Worm (Caenorhabditis elegans) whole organism, young adult: ENCODE data around the gene R102.2.
"Not testable (repeated sequence)": the region's sequence is repeated elsewhere in the genome, so short reads cannot be mapped to it uniquely, and the experiment has no call there.

Experiments used
- B0019.2 ChIP-seq: fragments of 200-800 bp; sonication (Bioruptor generic); conservative IDR thresholded peaks from 2 replicates; pipeline ENCODE4 v1.3.6; 2022; ENCODE audit warnings: missing genetic modification reagents, missing genetic modification characterization, missing compliant biosample characterization
- B0035.1 ChIP-seq: sonication (generic microtip); optimal IDR thresholded peaks from 2 replicates; lab custom pipeline; 2016; ENCODE audit warnings: missing genetic modification characterization, mild to moderate bottlenecking, missing compliant biosample characterization, missing genotype, missing genetic modification reagents
- B0261.1 ChIP-seq: sonication (generic microtip); optimal IDR thresholded peaks from 2 replicates; lab custom pipeline; 2016; ENCODE audit warnings: mild to moderate bottlenecking, missing genetic modification characterization, moderate library complexity, missing compliant biosample characterization
- D2030.7 ChIP-seq: fragments of 200-800 bp; sonication (Bioruptor generic); IDR thresholded peaks from 2 replicates; pipeline ENCODE4 v1.3.6; 2022; ENCODE audit warnings: missing genetic modification reagents, missing genetic modification characterization, missing compliant biosample characterization
- F33H1.4 ChIP-seq: fragments of 200-800 bp; sonication (Bioruptor generic); IDR thresholded peaks from 2 replicates; pipeline ENCODE4 v1.3.6; 2022; ENCODE audit warnings: missing genetic modification reagents, missing genetic modification characterization, missing compliant biosample characterization
- F37B4.10 ChIP-seq: fragments of 200-800 bp; sonication (Bioruptor generic); IDR thresholded peaks from 2 replicates; pipeline ENCODE4 v1.3.6; 2022; ENCODE audit warnings: missing genetic modification characterization, missing compliant biosample characterization
- F39B2.1 ChIP-seq: fragments of 200-800 bp; sonication (Bioruptor generic); IDR thresholded peaks from 2 replicates; pipeline ENCODE4 v1.3.6; 2022; ENCODE audit warnings: missing genetic modification reagents, missing genetic modification characterization, missing compliant biosample characterization
- F55B11.4 ChIP-seq: sonication (generic microtip); optimal IDR thresholded peaks from 2 replicates; lab custom pipeline; 2016; ENCODE audit warnings: missing compliant biosample characterization, missing genetic modification characterization, borderline replicate concordance; ENCODE audit not compliant: insufficient read depth
- Y79H2A.3 ChIP-seq: fragments of 200-800 bp; sonication (Bioruptor generic); conservative IDR thresholded peaks from 2 replicates; pipeline ENCODE4 v1.3.6; 2022; ENCODE audit warnings: missing genetic modification reagents, missing genetic modification characterization, missing compliant biosample characterization
- aptf-3 ChIP-seq: fragments of 200-800 bp; sonication (Bioruptor generic); IDR thresholded peaks from 2 replicates; pipeline ENCODE4 v1.3.6; 2022; ENCODE audit warnings: missing genetic modification characterization, missing compliant biosample characterization
- atf-7 ChIP-seq: sonication (generic microtip); optimal IDR thresholded peaks from 2 replicates; lab custom pipeline; 2017; ENCODE audit warnings: mild to moderate bottlenecking, missing genetic modification characterization, missing compliant biosample characterization
- attf-3 ChIP-seq: fragments of 200-800 bp; sonication (Bioruptor generic); conservative IDR thresholded peaks from 2 replicates; pipeline ENCODE4 v1.3.6; 2022; ENCODE audit warnings: missing genetic modification reagents, missing genetic modification characterization, missing compliant biosample characterization
- cebp-2 ChIP-seq: fragments of 200-800 bp; sonication (Bioruptor generic); IDR thresholded peaks from 2 replicates; pipeline ENCODE4 v1.3.6; 2022; ENCODE audit warnings: missing genetic modification characterization, missing compliant biosample characterization
- ceh-27 ChIP-seq: fragments of 200-800 bp; sonication (Bioruptor generic); optimal IDR thresholded peaks from 2 replicates; lab custom pipeline; 2018; ENCODE audit warnings: mild to moderate bottlenecking, missing genetic modification characterization, moderate library complexity, missing compliant biosample characterization
- ceh-40 ChIP-seq: fragments of 200-800 bp; sonication (Bioruptor generic); IDR thresholded peaks from 2 replicates; pipeline ENCODE4 v1.3.6; 2022; ENCODE audit warnings: missing genetic modification characterization, missing compliant biosample characterization
- die-1 ChIP-seq: sonication (generic microtip); optimal IDR thresholded peaks from 2 replicates; lab custom pipeline; 2016; ENCODE audit warnings: missing genotype, mild to moderate bottlenecking, missing genetic modification characterization, missing compliant biosample characterization
- dpl-1 ChIP-seq: fragments of 150-350 bp; optimal IDR thresholded peaks from 2 replicates; lab custom pipeline; 2014; ENCODE audit warnings: missing biosample characterization, missing genetic modification reagents, missing genetic modification characterization
- egl-18 ChIP-seq: fragments of 200-800 bp; sonication (Bioruptor generic); IDR thresholded peaks from 2 replicates; pipeline ENCODE4 v1.3.6; 2022; ENCODE audit warnings: missing genetic modification reagents, missing genetic modification characterization, missing compliant biosample characterization
- egl-44 ChIP-seq: fragments of 200-800 bp; sonication (Bioruptor generic); IDR thresholded peaks from 2 replicates; pipeline ENCODE4 v1.3.6; 2022; ENCODE audit warnings: missing genetic modification reagents, missing genetic modification characterization, missing compliant biosample characterization
- ekl-4 ChIP-seq: fragments of 200-800 bp; sonication (Bioruptor generic); IDR thresholded peaks from 2 replicates; pipeline ENCODE4 v1.3.6; 2022; ENCODE audit warnings: missing genetic modification reagents, missing genetic modification characterization, missing compliant biosample characterization
- hmg-1.2 ChIP-seq: fragments of 200-800 bp; sonication (Bioruptor generic); IDR thresholded peaks from 2 replicates; pipeline ENCODE4 v1.3.6; 2022; ENCODE audit warnings: missing genetic modification reagents, missing genetic modification characterization, missing compliant biosample characterization
- hmg-20 ChIP-seq: fragments of 200-800 bp; sonication (Bioruptor generic); IDR thresholded peaks from 2 replicates; pipeline ENCODE4 v1.3.6; 2022; ENCODE audit warnings: missing genetic modification reagents, missing genetic modification characterization, missing compliant biosample characterization
- hsf-1 ChIP-seq: fragments of 200-800 bp; sonication (Bioruptor generic); IDR thresholded peaks from 2 replicates; pipeline ENCODE4 v1.3.6; 2022; ENCODE audit warnings: missing genetic modification reagents, missing genetic modification characterization, missing compliant biosample characterization
- lin-26 ChIP-seq: fragments of 200-800 bp; sonication (Bioruptor generic); IDR thresholded peaks from 2 replicates; pipeline ENCODE4 v1.3.6; 2022; ENCODE audit warnings: missing genetic modification reagents, missing genetic modification characterization, missing compliant biosample characterization
- lin-40 ChIP-seq: sonication (generic microtip); optimal IDR thresholded peaks from 2 replicates; lab custom pipeline; 2016; ENCODE audit warnings: missing genetic modification characterization, mild to moderate bottlenecking, missing compliant biosample characterization, missing genotype, missing genetic modification reagents
- madf-3 ChIP-seq: fragments of 200-800 bp; sonication (Bioruptor generic); IDR thresholded peaks from 2 replicates; pipeline ENCODE4 v1.3.6; 2022; ENCODE audit warnings: missing genetic modification reagents, missing genetic modification characterization, missing compliant biosample characterization
- madf-6 ChIP-seq: fragments of 200-800 bp; sonication (Bioruptor generic); IDR thresholded peaks from 2 replicates; pipeline ENCODE4 v1.3.6; 2022; ENCODE audit warnings: missing genetic modification reagents, missing genetic modification characterization, missing compliant biosample characterization
- madf-8 ChIP-seq: fragments of 200-800 bp; sonication (Bioruptor generic); conservative IDR thresholded peaks from 2 replicates; pipeline ENCODE4 v1.3.6; 2022; ENCODE audit warnings: missing genetic modification reagents, missing genetic modification characterization, missing compliant biosample characterization
- mcd-1 ChIP-seq: fragments of 200-800 bp; sonication (Bioruptor generic); IDR thresholded peaks from 2 replicates; pipeline ENCODE4 v1.3.6; 2022; ENCODE audit warnings: missing genetic modification reagents, missing genetic modification characterization, missing compliant biosample characterization
- nfyb-1 ChIP-seq: fragments of 200-800 bp; sonication (Bioruptor generic); IDR thresholded peaks from 2 replicates; pipeline ENCODE4 v1.3.6; 2022; ENCODE audit warnings: missing genetic modification reagents, missing genetic modification characterization, missing compliant biosample characterization
- nhr-120 ChIP-seq: fragments of 200-800 bp; sonication (Bioruptor generic); IDR thresholded peaks from 2 replicates; pipeline ENCODE4 v1.3.6; 2022; ENCODE audit warnings: missing genetic modification characterization, missing compliant biosample characterization
- nhr-80 ChIP-seq: sonication (generic microtip); optimal IDR thresholded peaks from 2 replicates; lab custom pipeline; 2016; ENCODE audit warnings: missing genetic modification characterization, missing compliant biosample characterization
- pbrm-1 ChIP-seq: fragments of 200-800 bp; sonication (Bioruptor generic); IDR thresholded peaks from 2 replicates; pipeline ENCODE4 v1.3.6; 2022; ENCODE audit warnings: missing genetic modification reagents, missing genetic modification characterization, missing compliant biosample characterization
- rcor-1 ChIP-seq: fragments of 200-800 bp; sonication (Bioruptor generic); IDR thresholded peaks from 2 replicates; pipeline ENCODE4 v1.3.6; 2022; ENCODE audit warnings: missing genetic modification reagents, missing genetic modification characterization, missing compliant biosample characterization
- rpc-1 ChIP-seq, 2 experiments: fragments of 150-350 bp in 1 of 2; sonication (generic microtip) in 1 of 2; optimal IDR thresholded peaks; 2 replicates each; lab custom pipeline; 2014 to 2018; ENCODE audit warnings: missing biosample characterization in 1 of 2, missing genetic modification characterization in 1 of 2, missing genetic modification reagents in 1 of 2, missing genotype in 1 of 2
- sea-2 ChIP-seq: fragments of 200-800 bp; sonication (Bioruptor generic); IDR thresholded peaks from 2 replicates; pipeline ENCODE4 v1.3.6; 2022; ENCODE audit warnings: missing genetic modification characterization, missing compliant biosample characterization
- snpc-1.3 ChIP-seq: sonication (generic microtip); optimal IDR thresholded peaks from 2 replicates; lab custom pipeline; 2017; ENCODE audit warnings: missing genetic modification characterization, mild to moderate bottlenecking, missing compliant biosample characterization, antibody characterized with exemption, moderate library complexity, missing genotype, missing genetic modification reagents; ENCODE audit not compliant: insufficient read depth
- ztf-25 ChIP-seq: fragments of 200-800 bp; sonication (Bioruptor generic); IDR thresholded peaks from 2 replicates; pipeline ENCODE4 v1.3.6; 2022; ENCODE audit warnings: missing genetic modification reagents, missing genetic modification characterization, missing compliant biosample characterization
- ztf-26 ChIP-seq: sonication (generic microtip); optimal IDR thresholded peaks from 2 replicates; lab custom pipeline; 2017; ENCODE audit warnings: missing genetic modification characterization, missing compliant biosample characterization

The R102.2 gene

DNA sequence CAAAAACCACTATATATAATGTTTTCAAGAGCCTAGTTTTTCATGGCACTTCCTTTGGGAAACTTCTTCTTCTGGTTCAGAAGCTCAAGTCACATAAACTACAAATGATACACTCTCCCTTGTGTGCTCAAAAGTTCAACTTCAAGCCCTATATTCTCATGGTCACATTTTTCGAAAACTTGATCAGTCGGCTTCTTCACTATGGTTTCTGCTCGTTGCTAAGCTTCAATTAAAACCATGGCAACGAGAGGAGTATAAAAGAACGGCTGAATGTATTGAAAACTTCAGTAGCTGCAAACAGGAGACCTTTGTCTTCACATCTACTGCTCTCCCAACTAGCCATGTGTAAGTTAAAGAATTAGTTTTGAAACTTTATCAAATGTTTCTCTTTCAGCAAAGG is at the start of gene R102.2:
TSS of gene R102.2 (plus strand) at position 301 of the 400 bp plus-strand sequence.
- not testable (repeated sequence) for TF ChIP-seq dpl-1 (GFP tag; lab: Kevin White, UChicago); die-1 (tag; lab: Kevin White, UChicago); pbrm-1 (GFP tag; lab: Robert Waterston, UW)

- no peak for TF ChIP-seq sea-2 (GFP tag; lab: Robert Waterston, UW)
- TF ChIP-seq ceh-27 (GFP tag; lab: Kevin White, UChicago), result no peak
- TF ChIP-seq hsf-1, result no peak
- TF ChIP-seq snpc-1.3 (tag; lab: Kevin White, UChicago), result no peak
- no peak for TF ChIP-seq lin-40
- TF ChIP-seq F55B11.4, result no peak
Measured at ce11 chrIV:10638977-10639376, 48.4 kb upstream of the R102.2 start, which contains the start of gene F56C4.2. Gene F56C4.2, plus strand, starts transcription at chrIV:10639277.

DNA sequence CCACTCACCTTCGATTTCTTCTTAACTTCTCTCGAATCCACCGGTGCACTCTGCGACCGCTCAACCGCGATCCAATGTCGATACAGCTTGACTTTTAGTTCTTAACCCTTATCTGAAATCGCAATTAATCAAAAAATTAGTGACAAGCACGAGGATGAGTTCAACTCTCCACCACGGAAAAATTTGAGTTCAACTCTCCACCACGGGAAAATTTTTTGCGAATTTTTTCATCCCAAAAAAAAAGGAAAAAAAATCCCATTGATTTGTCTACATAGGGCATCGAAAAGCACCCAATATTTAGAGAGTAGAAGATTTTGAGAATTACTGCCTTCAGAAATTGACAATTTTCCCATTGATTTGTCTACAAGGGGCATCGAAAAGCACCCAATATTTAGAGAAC is 33.4 kb upstream of the R102.2 start, which contains the start of gene glb-19:
TSS of gene glb-19 (minus strand) at position 101 of the 400 bp plus-strand sequence.
- not testable (repeated sequence) for TF ChIP-seq madf-8; aptf-3 (GFP tag; lab: Robert Waterston, UW); ztf-26 (tag; lab: Kevin White, UChicago)

DNA sequence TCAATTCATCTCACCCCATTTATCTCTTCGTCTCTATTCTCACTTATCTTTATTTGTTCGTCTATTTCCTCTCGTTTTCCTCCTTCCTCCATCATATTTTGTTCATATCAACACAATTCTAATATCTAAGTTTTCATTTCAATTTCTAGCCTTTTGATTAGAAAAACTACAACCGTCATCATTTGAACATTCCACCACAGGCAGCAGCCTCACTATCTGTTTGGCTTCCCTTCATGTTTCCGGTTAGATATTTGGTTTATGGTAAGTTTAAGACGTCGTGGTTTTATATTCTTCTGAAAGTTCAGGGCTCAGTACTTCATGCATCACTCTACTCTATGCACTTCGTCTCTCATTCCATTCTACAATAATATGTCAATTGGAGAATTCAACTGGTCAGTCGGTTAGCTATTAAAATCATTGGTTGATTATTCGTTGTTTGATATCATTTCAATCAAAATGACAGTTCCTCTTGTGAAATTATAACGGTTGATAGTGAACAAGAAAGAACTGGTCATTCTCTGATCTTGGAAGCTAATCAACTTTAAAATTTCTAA is 30.6 kb upstream of the R102.2 start, which contains the start of gene K08C7.1:
TSS of gene K08C7.1 (plus strand) at position 43 of the 554 bp plus-strand sequence.
- TF ChIP-seq B0019.2 (GFP tag; lab: Robert Waterston, UW) (no peak), dpl-1 (GFP tag; lab: Kevin White, UChicago) (no peak), madf-3 (GFP tag; lab: Robert Waterston, UW) (no peak), atf-7 (tag; lab: Kevin White, UChicago) (peak; percentile 25), cebp-2 (GFP tag; lab: Robert Waterston, UW) (no peak), nhr-80 (tag; lab: Kevin White, UChicago) (peak; percentile 78), B0035.1 (tag; lab: Kevin White, UChicago) (no peak)

DNA sequence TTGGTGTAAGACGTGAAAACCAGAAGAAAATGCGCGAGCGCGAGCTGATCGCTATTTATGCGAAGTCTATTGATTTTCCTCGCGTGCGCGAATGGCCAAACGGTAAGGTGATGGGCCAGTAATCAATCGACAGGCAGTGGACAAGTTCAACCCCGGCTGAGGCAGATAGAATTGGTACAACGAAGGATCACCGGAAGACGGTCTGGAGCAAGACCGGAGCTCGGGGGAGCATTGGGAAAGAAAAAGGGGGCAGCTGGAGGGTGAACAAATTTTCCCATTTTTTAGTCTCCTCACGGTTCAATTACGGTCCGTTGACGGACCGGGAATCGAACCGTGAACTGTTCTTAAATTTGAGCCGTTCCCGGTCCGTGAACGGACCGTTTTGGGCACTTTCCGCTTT is 29.0 kb upstream of the R102.2 start:
- TF ChIP-seq egl-18 (GFP tag; lab: Robert Waterston, UW) (peak; percentile 78), ekl-4 (GFP tag; lab: Robert Waterston, UW) (peak; percentile 70), aptf-3 (GFP tag; lab: Robert Waterston, UW) (peak; percentile 85), ceh-40 (GFP tag; lab: Robert Waterston, UW) (peak; percentile 81), lin-26 (peak; percentile 98), nfyb-1 (GFP tag; lab: Robert Waterston, UW) (peak; percentile 72), nhr-120 (GFP tag; lab: Robert Waterston, UW) (peak; percentile 85; the same call in 1 of the 2 replicates), B0261.1 (tag; lab: Kevin White, UChicago) (peak; percentile 17), attf-3 (peak; percentile 37; the same call in 1 of the 2 replicates), madf-8 (0 out of 2 replicates have a peak, but pooled peaks have one; percentile 6), madf-3 (GFP tag; lab: Robert Waterston, UW) (peak; percentile 86), egl-44 (GFP tag; lab: Robert Waterston, UW) (peak; percentile 86), rpc-1 (tag; optimal IDR thresholded peaks at IDR 0.05; lab: Kevin White, UChicago) (peak; percentile 36), mcd-1 (GFP tag; lab: Robert Waterston, UW) (peak; percentile 64; the same call in 1 of the 2 replicates), pbrm-1 (GFP tag; lab: Robert Waterston, UW) (peak; percentile 60; the same call in 1 of the 2 replicates), Y79H2A.3 (GFP tag; lab: Robert Waterston, UW) (0 out of 2 replicates have a peak, but pooled peaks have one; percentile 49), rcor-1 (GFP tag; lab: Robert Waterston, UW) (peak; percentile 77), F39B2.1 (peak; percentile 82), F37B4.10 (GFP tag; lab: Robert Waterston, UW) (0 out of 2 replicates have a peak, but pooled peaks have one; percentile 28), F33H1.4 (GFP tag; lab: Robert Waterston, UW) (peak; percentile 37; the same call in 1 of the 2 replicates), ztf-25 (GFP tag; lab: Robert Waterston, UW) (peak; percentile 78; the same call in 1 of the 2 replicates), hmg-20 (GFP tag; lab: Robert Waterston, UW) (peak; percentile 73), madf-6 (GFP tag; lab: Robert Waterston, UW) (peak; percentile 79), hmg-1.2 (peak; percentile 52), cebp-2 (GFP tag; lab: Robert Waterston, UW) (peak; percentile 76; the same call in 1 of the 2 replicates), D2030.7 (GFP tag; lab: Robert Waterston, UW) (peak; percentile 82)
- TF ChIP-seq rpc-1 (optimal IDR thresholded peaks at IDR 0.05; lab: Kevin White, UChicago), result not testable (repeated sequence)
